Worm (Caenorhabditis elegans): Measurements from ENCODE around the gene F19G12.3.

The F19G12.3 gene

ce11 chrX:1389382-1389983 lies 35.1 kb upstream of the F19G12.3 start (continued):
- peak; percentile 90 for TF ChIP-seq Y53G8AR.9 (GFP tag; conservative IDR thresholded peaks at IDR 0.05)
- peak; percentile 70 for TF ChIP-seq tbp1 (GFP tag; optimal IDR thresholded peaks at IDR 0.05)
- no peak for TF ChIP-seq die-1 (tag; optimal IDR thresholded peaks at IDR 0.05)
- TF ChIP-seq ceh-100 (GFP tag; IDR thresholded peaks at IDR 0.05): no peak; the same call in 1 of the 2 replicates
- peak; percentile 25 for TF ChIP-seq nhr-179 (tag; optimal IDR thresholded peaks at IDR 0.05)
- no peak for TF ChIP-seq hrde-1 (tag; optimal IDR thresholded peaks at IDR 0.05; ENCODE audit: borderline replicate concordance)
- TF ChIP-seq snpc-4 (GFP tag; optimal IDR thresholded peaks at IDR 0.05): no peak
- peak; percentile 41 to 81 (median 69) for TF ChIP-seq snpc-4 (tag; optimal IDR thresholded peaks at IDR 0.05)
- TF ChIP-seq lsl-1 (GFP tag; optimal IDR thresholded peaks at IDR 0.05): no peak
- no peak for TF ChIP-seq pha-4 (tag; optimal IDR thresholded peaks at IDR 0.05)
- peak; percentile 62 for TF ChIP-seq chd-7 (tag; optimal IDR thresholded peaks at IDR 0.05)
- TF ChIP-seq lin-54 (GFP tag; optimal IDR thresholded peaks at IDR 0.05): peak; percentile 74
- TF ChIP-seq let-607 (tag; optimal IDR thresholded peaks at IDR 0.05): peak in 1 of 2 experiments; percentile 88
- no peak for TF ChIP-seq zfh-2 (GFP tag; conservative IDR thresholded peaks at IDR 0.05)
- no peak for TF ChIP-seq F39B2.1 (GFP tag; IDR thresholded peaks at IDR 0.05)
- TF ChIP-seq lir-1 (GFP tag; conservative IDR thresholded peaks at IDR 0.05): no peak
- no peak for TF ChIP-seq ztf-6 (GFP tag; IDR thresholded peaks at IDR 0.05)
- TF ChIP-seq lag-1 (GFP tag; IDR thresholded peaks at IDR 0.05): 0 out of 2 replicates have a peak, but pooled peaks have one; percentile 30
- no peak for TF ChIP-seq zim-3 (tag; optimal IDR thresholded peaks at IDR 0.05)
- TF ChIP-seq rpc-1 (optimal IDR thresholded peaks at IDR 0.05): no peak
- TF ChIP-seq rpc-1 (tag; optimal IDR thresholded peaks at IDR 0.05): no peak
- TF ChIP-seq F49E8.2 (tag; optimal IDR thresholded peaks at IDR 0.05; ENCODE audit: insufficient read depth): no peak
- no peak for TF ChIP-seq nfya-1 (tag; optimal IDR thresholded peaks at IDR 0.05; ENCODE audit: borderline replicate concordance, insufficient read depth)
- no peak for TF ChIP-seq mel-28 (tag; optimal IDR thresholded peaks at IDR 0.05; ENCODE audit: borderline replicate concordance)
- peak; percentile 85 for TF ChIP-seq ztf-3 (GFP tag; optimal IDR thresholded peaks at IDR 0.05)
- peak in 1 of 2 experiments; percentile 43 for TF ChIP-seq rec-8 (tag; optimal IDR thresholded peaks at IDR 0.05)
- peak; percentile 98 for TF ChIP-seq ZK185.1 (tag; optimal IDR thresholded peaks at IDR 0.05; ENCODE audit: poor library complexity, severe bottlenecking)
- no peak for TF ChIP-seq sptf-2 (GFP tag; optimal IDR thresholded peaks at IDR 0.05)
- TF ChIP-seq dpl-1 (GFP tag; optimal IDR thresholded peaks at IDR 0.05): no peak
- TF ChIP-seq madf-8 (GFP tag; conservative IDR thresholded peaks at IDR 0.05): no peak
- no peak for TF ChIP-seq ceh-91 (GFP tag; IDR thresholded peaks at IDR 0.05)
- no peak for TF ChIP-seq lsy-27 (tag; optimal IDR thresholded peaks at IDR 0.05; ENCODE audit: borderline replicate concordance, insufficient read depth)
- TF ChIP-seq madf-6 (GFP tag; IDR thresholded peaks at IDR 0.05): no peak
- peak; percentile 3 for TF ChIP-seq snpc-3.4 (tag; optimal IDR thresholded peaks at IDR 0.05)
- no peak for TF ChIP-seq sdz-38 (tag; optimal IDR thresholded peaks at IDR 0.05)
- no peak for TF ChIP-seq D2030.7 (GFP tag; IDR thresholded peaks at IDR 0.05)
- no peak for TF ChIP-seq madf-3 (GFP tag; IDR thresholded peaks at IDR 0.05)
- no peak for TF ChIP-seq unc-62 (GFP tag; optimal IDR thresholded peaks at IDR 0.05)
- no peak for TF ChIP-seq F55B11.4 (tag; optimal IDR thresholded peaks at IDR 0.05; ENCODE audit: borderline replicate concordance, insufficient read depth)
- no peak for TF ChIP-seq nhr-27 (tag; optimal IDR thresholded peaks at IDR 0.05)
- TF ChIP-seq K12H6.12 (tag; optimal IDR thresholded peaks at IDR 0.05): peak; percentile 74
- TF ChIP-seq mxl-1 (tag; optimal IDR thresholded peaks at IDR 0.05): no peak
- no peak for TF ChIP-seq unc-130 (GFP tag; optimal IDR thresholded peaks at IDR 0.05)
- peak; percentile 96 for TF ChIP-seq K11D2.4 (GFP tag; IDR thresholded peaks at IDR 0.05)
- peak; percentile 91 for TF ChIP-seq madf-10 (tag; optimal IDR thresholded peaks at IDR 0.05)
- TF ChIP-seq nfyb-1 (GFP tag; IDR thresholded peaks at IDR 0.05): peak; percentile 93
- no peak for TF ChIP-seq sea-2 (GFP tag; IDR thresholded peaks at IDR 0.05)

All from whole organism, young adult.